Worm (Caenorhabditis elegans): ENCODE results near the gene T22C8.1.

T22C8.1 gene

ce11 chrII:8569038-8569977 lies 43.3 kb upstream of the T22C8.1 start, which contains the start of the genes col-38 and rpl-5 (continued):
- no peak for TF ChIP-seq madf-5 (GFP tag; IDR thresholded peaks at IDR 0.05)
- TF ChIP-seq daf-19 (GFP tag; conservative IDR thresholded peaks at IDR 0.05), result 0 out of 2 replicates have a peak, but pooled peaks have one; percentile 51
- peak; percentile 26 to 93 for TF ChIP-seq ZK546.5 (tag; optimal IDR thresholded peaks at IDR 0.05)
- TF ChIP-seq daf-8 (GFP tag; IDR thresholded peaks at IDR 0.05), result no peak
- peak; percentile 87 for TF ChIP-seq nhr-11 (tag; optimal IDR thresholded peaks at IDR 0.05)
- peak; percentile 90 for TF ChIP-seq dve-1 (tag; optimal IDR thresholded peaks at IDR 0.05; ENCODE audit: insufficient read depth)
- TF ChIP-seq ama-1 (optimal IDR thresholded peaks at IDR 0.05), result peak; percentile 65

- peak; percentile 49; the same call in 1 of the 2 replicates for TF ChIP-seq lin-38 (GFP tag; IDR thresholded peaks at IDR 0.05)
- TF ChIP-seq ZK546.5 (tag; optimal IDR thresholded peaks at IDR 0.05), result no peak
- TF ChIP-seq madf-9 (GFP tag; conservative IDR thresholded peaks at IDR 0.05), result no peak
- TF ChIP-seq Y48G9A.11 (GFP tag; IDR thresholded peaks at IDR 0.05), result 0 out of 2 replicates have a peak, but pooled peaks have one; percentile 7
- 0 out of 2 replicates have a peak, but pooled peaks have one; percentile 14 for TF ChIP-seq tra-1 (GFP tag; IDR thresholded peaks at IDR 0.05)
- no peak for TF ChIP-seq gei-8 (GFP tag; optimal IDR thresholded peaks at IDR 0.05)
- no peak for TF ChIP-seq daf-16 (GFP tag; optimal IDR thresholded peaks at IDR 0.05)
- TF ChIP-seq daf-16 (tag; optimal IDR thresholded peaks at IDR 0.05), result peak; percentile 14
- peak; percentile 39 for TF ChIP-seq F49E8.2 (tag; optimal IDR thresholded peaks at IDR 0.05; ENCODE audit: borderline replicate concordance)
Observed at ce11 chrII:8570977-8571376, 41.6 kb upstream of the T22C8.1 start, which contains the start of gene bcs-1. bcs-1 (plus strand) TSS chrII:8571085.

- TF ChIP-seq ceh-20 (GFP tag; IDR thresholded peaks at IDR 0.05), result no peak
- peak; percentile 44 for TF ChIP-seq lin-38 (GFP tag; IDR thresholded peaks at IDR 0.05)
- TF ChIP-seq lin-15B (tag; optimal IDR thresholded peaks at IDR 0.05), result no peak
- no peak for TF ChIP-seq lin-29 (GFP tag; IDR thresholded peaks at IDR 0.05)
- TF ChIP-seq snpc-4 (tag; optimal IDR thresholded peaks at IDR 0.05), result no peak
Observed at ce11 chrII:8573044-8573443, 39.5 kb upstream of the T22C8.1 start, which contains the start of gene F54C9.7. F54C9.7 (plus strand) TSS chrII:8573344.

- no peak for TF ChIP-seq pqm-1 (tag; optimal IDR thresholded peaks at IDR 0.05)
- peak; percentile 24 for TF ChIP-seq unc-130 (GFP tag; optimal IDR thresholded peaks at IDR 0.05)
- 0 out of 2 replicates have a peak, but pooled peaks have one; percentile 4 for TF ChIP-seq lin-38 (GFP tag; IDR thresholded peaks at IDR 0.05)
- no peak for TF ChIP-seq F37D6.2 (tag; optimal IDR thresholded peaks at IDR 0.05)
- no peak for TF ChIP-seq Y5F2A.4 (GFP tag; optimal IDR thresholded peaks at IDR 0.05)
Observed at ce11 chrII:8575184-8575583, 37.4 kb upstream of the T22C8.1 start, which contains the start of gene puf-5. puf-5 (plus strand) TSS chrII:8575541.

ce11 chrII:8577509-8578099 lies 35.0 kb upstream of the T22C8.1 start, which contains the start of gene F54C9.9:
F54C9.9 (plus strand) TSS chrII:8578049.
- TF ChIP-seq unc-130 (GFP tag; optimal IDR thresholded peaks at IDR 0.05) (peak; percentile 54), lin-15B (tag; optimal IDR thresholded peaks at IDR 0.05) (no peak), nhr-28 (tag; optimal IDR thresholded peaks at IDR 0.05) (peak; percentile 11), lin-38 (GFP tag; IDR thresholded peaks at IDR 0.05) (peak; percentile 82), pha-4 (GFP tag; IDR thresholded peaks at IDR 0.05) (peak; percentile 55; the same call in 1 of the 2 replicates), pha-4 (tag; optimal IDR thresholded peaks at IDR 0.05) (no peak), lsy-2 (tag; optimal IDR thresholded peaks at IDR 0.05) (peak in 1 of 2 experiments; percentile 61), Y105C5A.15 (GFP tag; IDR thresholded peaks at IDR 0.05) (no peak), unc-62 (GFP tag; optimal IDR thresholded peaks at IDR 0.05 in 1 of 2) (no peak), unc-62 (tag; optimal IDR thresholded peaks at IDR 0.05) (no peak), madf-5 (GFP tag; IDR thresholded peaks at IDR 0.05) (no peak), mep-1 (tag; optimal IDR thresholded peaks at IDR 0.05) (peak; percentile 2), mes-2 (tag; optimal IDR thresholded peaks at IDR 0.05; ENCODE audit: poor library complexity, severe bottlenecking) (peak; percentile 44), spr-3 (GFP tag; optimal IDR thresholded peaks at IDR 0.05) (no peak), snpc-1.2 (GFP tag; IDR thresholded peaks at IDR 0.05) (peak; percentile 64; the same call in 1 of the 2 replicates), dpl-1 (GFP tag; optimal IDR thresholded peaks at IDR 0.05) (peak; percentile 4)

Measured in whole organism, L4 larva.